Worm (Caenorhabditis elegans): Measurements from ENCODE around the gene F55A11.4.

DNA sequence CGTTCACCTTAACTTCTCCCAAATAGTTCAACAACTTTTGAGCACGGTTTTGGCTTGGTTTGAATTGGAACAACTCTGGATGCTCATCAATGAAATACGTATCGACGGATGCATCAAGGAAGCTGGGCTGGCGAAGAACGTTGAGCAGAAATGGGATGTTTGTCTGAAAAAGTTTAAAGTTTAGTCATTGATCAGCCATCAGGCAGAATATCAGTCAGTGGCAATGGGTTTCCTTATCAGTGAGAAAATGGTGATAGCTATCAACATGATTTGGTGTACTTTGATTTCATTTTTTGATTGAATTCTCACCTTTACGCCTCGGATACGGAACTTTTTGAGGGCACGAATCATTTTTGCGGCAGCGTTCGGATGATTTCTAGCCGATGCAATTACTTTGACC, 50.3 kb downstream of the F55A11.4 start:
- TF ChIP-seq flt-1 (GFP tag; IDR thresholded peaks at IDR 0.05) = no peak
- no peak for TF ChIP-seq ref-1 (GFP tag; conservative IDR thresholded peaks at IDR 0.05)

All from whole organism, midembryonic.